Fruit fly (Drosophila melanogaster) whole organism, embryonic: Measurements from ENCODE around the gene mRpL14.
A peak's percentile ranks its signal among the peaks of the same experiment; 100 is the strongest.

Source experiments
- Blimp-1 ChIP-seq: fragments of 200-800 bp; sonication (Bioruptor generic); optimal IDR thresholded peaks from 3 replicates; lab custom pipeline; 2018; ENCODE audit warnings: missing biosample characterization, missing genetic modification characterization, mild to moderate bottlenecking, moderate library complexity, missing genetic modification reagents
- CG10147 ChIP-seq: fragments of 200-800 bp; sonication (Bioruptor generic); optimal IDR thresholded peaks from 2 replicates; lab custom pipeline; 2019; ENCODE audit warnings: missing biosample characterization, mild to moderate bottlenecking, missing genetic modification characterization, moderate library complexity
- CG10366 ChIP-seq: fragments of 200-800 bp; sonication (Bioruptor generic); IDR thresholded peaks from 2 replicates; pipeline ENCODE4 v1.3.6; 2022; ENCODE audit warnings: missing biosample characterization, missing genetic modification characterization
- CG11093 ChIP-seq: fragments of 200-800 bp; sonication (Bioruptor generic); IDR thresholded peaks from 3 replicates; pipeline ENCODE4 v1.3.6; 2022; ENCODE audit warnings: missing biosample characterization, missing genetic modification characterization
- CG12659 ChIP-seq: fragments of 200-800 bp; sonication (Bioruptor generic); optimal IDR thresholded peaks from 3 replicates; lab custom pipeline; 2017; ENCODE audit warnings: mild to moderate bottlenecking, missing biosample characterization, missing genetic modification reagents, missing genetic modification characterization
- CG12744 ChIP-seq: fragments of 200-800 bp; sonication (Bioruptor generic); optimal IDR thresholded peaks from 2 replicates; lab custom pipeline; 2016; ENCODE audit warnings: missing biosample characterization, missing genetic modification characterization
- CG13624 ChIP-seq: fragments of 200-800 bp; sonication (Bioruptor generic); optimal IDR thresholded peaks from 2 replicates; lab custom pipeline; 2016; ENCODE audit warnings: missing biosample characterization, missing genetic modification characterization
- CG1602 ChIP-seq: fragments of 200-800 bp; sonication (Bioruptor generic); optimal IDR thresholded peaks from 3 replicates; lab custom pipeline; 2016; ENCODE audit warnings: missing biosample characterization, missing genetic modification characterization
- CG18011 ChIP-seq: fragments of 200-800 bp; sonication (Bioruptor generic); optimal IDR thresholded peaks from 2 replicates; lab custom pipeline; 2017; ENCODE audit warnings: missing biosample characterization, missing genetic modification characterization, mild to moderate bottlenecking, moderate library complexity, missing genotype
- CG2199 ChIP-seq: fragments of 200-800 bp; sonication (Bioruptor generic); IDR thresholded peaks from 3 replicates; pipeline ENCODE4 v1.3.6; 2022; ENCODE audit warnings: missing biosample characterization, missing genetic modification characterization
- CG2678 ChIP-seq: fragments of 200-800 bp; sonication (Bioruptor generic); optimal IDR thresholded peaks from 3 replicates; lab custom pipeline; 2019; ENCODE audit warnings: missing biosample characterization, mild to moderate bottlenecking, missing genetic modification characterization, moderate library complexity
- CG32772 ChIP-seq: fragments of 200-800 bp; sonication (Bioruptor generic); IDR thresholded peaks from 2 replicates; pipeline ENCODE4 v1.3.6; 2022; ENCODE audit warnings: missing biosample characterization, missing genetic modification characterization
- CG7372 ChIP-seq: fragments of 200-800 bp; sonication (Bioruptor generic); IDR thresholded peaks from 2 replicates; pipeline ENCODE4 v1.3.6; 2022; ENCODE audit warnings: missing biosample characterization, missing genetic modification characterization
- CG8290 ChIP-seq, 3 experiments: fragments of 200-800 bp; sonication (Bioruptor generic); optimal IDR thresholded peaks; 2 replicates each; lab custom pipeline; 2016 to 2019; ENCODE audit warnings: missing biosample characterization in 3 of 3, missing genetic modification characterization in 3 of 3, mild to moderate bottlenecking in 2 of 3, moderate library complexity in 1 of 3
- CG9609 ChIP-seq: fragments of 200-800 bp; sonication (Bioruptor generic); optimal IDR thresholded peaks from 3 replicates; lab custom pipeline; 2016; ENCODE audit warnings: missing biosample characterization, missing genetic modification characterization
- CG9727 ChIP-seq: fragments of 200-800 bp; sonication (Bioruptor generic); optimal IDR thresholded peaks from 3 replicates; lab custom pipeline; 2017; ENCODE audit warnings: missing biosample characterization, mild to moderate bottlenecking, missing genetic modification characterization
- CG9932 ChIP-seq: fragments of 200-800 bp; sonication (Bioruptor generic); IDR thresholded peaks from 2 replicates; pipeline ENCODE4 v1.3.6; 2022; ENCODE audit warnings: missing biosample characterization, missing genetic modification characterization
- CkIIα-i1 ChIP-seq: fragments of 200-800 bp; sonication (Bioruptor generic); IDR thresholded peaks from 2 replicates; pipeline ENCODE4 v1.3.6; 2022; ENCODE audit warnings: missing biosample characterization, missing genetic modification characterization
- ERR ChIP-seq: fragments of 200-800 bp; sonication (Bioruptor generic); optimal IDR thresholded peaks from 2 replicates; lab custom pipeline; 2016; ENCODE audit warnings: missing biosample characterization, missing genetic modification characterization
- Fer2 ChIP-seq: fragments of 200-800 bp; sonication (Bioruptor generic); optimal IDR thresholded peaks from 2 replicates; lab custom pipeline; 2018; ENCODE audit warnings: missing biosample characterization, mild to moderate bottlenecking, missing genetic modification characterization, moderate library complexity
- Hr3 ChIP-seq: fragments of 200-800 bp; sonication (Bioruptor generic); optimal IDR thresholded peaks from 3 replicates; lab custom pipeline; 2016; ENCODE audit warnings: missing biosample characterization, missing genetic modification characterization
- Jarid2 ChIP-seq: fragments of 200-800 bp; sonication (Bioruptor generic); optimal IDR thresholded peaks from 3 replicates; lab custom pipeline; 2017; ENCODE audit warnings: mild to moderate bottlenecking, missing biosample characterization, missing genetic modification reagents, missing genetic modification characterization
- Mes4 ChIP-seq: fragments of 200-800 bp; sonication (Bioruptor generic); optimal IDR thresholded peaks from 2 replicates; lab custom pipeline; 2016; ENCODE audit warnings: missing biosample characterization, missing genetic modification characterization
- Myb ChIP-seq: fragments of 200-800 bp; sonication (Bioruptor generic); optimal IDR thresholded peaks from 2 replicates; lab custom pipeline; 2016; ENCODE audit warnings: missing biosample characterization, missing genetic modification characterization
- NC2α ChIP-seq: fragments of 200-800 bp; sonication (Bioruptor generic); optimal IDR thresholded peaks from 2 replicates; lab custom pipeline; 2016; ENCODE audit warnings: missing biosample characterization, missing genetic modification characterization
- Neu2 ChIP-seq: fragments of 200-800 bp; sonication (Bioruptor generic); optimal IDR thresholded peaks from 3 replicates; lab custom pipeline; 2016; ENCODE audit warnings: missing biosample characterization, missing genetic modification characterization, borderline replicate concordance
- Poxn ChIP-seq: fragments of 200-800 bp; sonication (Bioruptor generic); IDR thresholded peaks from 2 replicates; pipeline ENCODE4 v1.3.6; 2022; ENCODE audit warnings: missing biosample characterization, missing genetic modification characterization
- Sox102F ChIP-seq: fragments of 200-800 bp; sonication (Bioruptor generic); optimal IDR thresholded peaks from 2 replicates; lab custom pipeline; 2018; ENCODE audit warnings: missing biosample characterization, mild to moderate bottlenecking, missing genetic modification characterization, moderate library complexity
- Stat92E ChIP-seq, 3 experiments: fragments of >200 bp in 2 of 3; fragments of 200-800 bp in 1 of 3; sonication (Bioruptor generic) in 1 of 3; optimal IDR thresholded peaks; 2 replicates each; lab custom pipeline; 2017 to 2019; ENCODE audit warnings: missing biosample characterization in 3 of 3, missing genetic modification characterization in 3 of 3, mild to moderate bottlenecking in 1 of 3, moderate library complexity in 1 of 3
- TFAM ChIP-seq: fragments of 200-800 bp; sonication (Bioruptor generic); optimal IDR thresholded peaks from 2 replicates; lab custom pipeline; 2017; ENCODE audit warnings: missing biosample characterization, missing genetic modification characterization, inconsistent platforms
- Vsx1 ChIP-seq: fragments of 200-800 bp; sonication (Bioruptor generic); optimal IDR thresholded peaks from 2 replicates; lab custom pipeline; 2017; ENCODE audit warnings: missing biosample characterization, mild to moderate bottlenecking, missing genetic modification characterization, missing genetic modification reagents
- cad ChIP-seq: fragments of >200 bp; optimal IDR thresholded peaks from 2 replicates; lab custom pipeline; 2017; ENCODE audit warnings: missing biosample characterization, missing genetic modification characterization
- chif ChIP-seq, 2 experiments: fragments of 200-800 bp; sonication (Bioruptor generic); optimal IDR thresholded peaks; 3 replicates each; lab custom pipeline; 2016; ENCODE audit warnings: missing biosample characterization in 2 of 2, missing genetic modification characterization in 2 of 2
- ems ChIP-seq: fragments of 200-800 bp; sonication (Bioruptor generic); optimal IDR thresholded peaks from 3 replicates; lab custom pipeline; 2016; ENCODE audit warnings: missing biosample characterization, missing genetic modification characterization
- ham ChIP-seq: fragments of 200-800 bp; sonication (Bioruptor generic); IDR thresholded peaks from 2 replicates; pipeline ENCODE4 v1.3.6; 2022; ENCODE audit warnings: missing biosample characterization, missing genetic modification characterization
- hbn ChIP-seq: fragments of 200-800 bp; sonication (Bioruptor generic); IDR thresholded peaks from 2 replicates; pipeline ENCODE4 v1.3.6; 2022; ENCODE audit warnings: missing biosample characterization, missing genetic modification characterization; ENCODE audit not compliant: partially characterized antibody
- lola ChIP-seq, 3 experiments: fragments of >200 bp in 2 of 3; fragments of 200-800 bp in 1 of 3; sonication (Bioruptor generic) in 1 of 3; optimal IDR thresholded peaks; 2 replicates each; lab custom pipeline; 2017 to 2019; ENCODE audit warnings: missing biosample characterization in 3 of 3, missing genetic modification characterization in 3 of 3, mild to moderate bottlenecking in 1 of 3, moderate library complexity in 1 of 3
- mld ChIP-seq: fragments of 200-800 bp; sonication (Bioruptor generic); IDR thresholded peaks from 3 replicates; pipeline ENCODE4 v1.3.6; 2022; ENCODE audit warnings: missing biosample characterization, missing genetic modification characterization; ENCODE audit not compliant: partially characterized antibody
- nerfin-1 ChIP-seq: fragments of 200-800 bp; sonication (Bioruptor generic); optimal IDR thresholded peaks from 3 replicates; lab custom pipeline; 2019; ENCODE audit warnings: missing biosample characterization, mild to moderate bottlenecking, missing genetic modification characterization, moderate library complexity
- shn ChIP-seq: fragments of 200-800 bp; sonication (Bioruptor generic); optimal IDR thresholded peaks from 3 replicates; lab custom pipeline; 2016; ENCODE audit warnings: missing biosample characterization, missing genetic modification characterization
- slbo ChIP-seq: fragments of 200-800 bp; sonication (Bioruptor generic); IDR thresholded peaks from 2 replicates; pipeline ENCODE4 v1.3.6; 2022; ENCODE audit warnings: missing biosample characterization, missing genetic modification characterization
- tgo ChIP-seq: fragments of 200-800 bp; sonication (Bioruptor generic); IDR thresholded peaks from 3 replicates; pipeline ENCODE4 v1.3.6; 2022; ENCODE audit warnings: missing biosample characterization, missing genetic modification characterization
- tll ChIP-seq, 2 experiments: fragments of 200-800 bp in 1 of 2; fragments of >200 bp in 1 of 2; sonication (Bioruptor generic) in 1 of 2; optimal IDR thresholded peaks; 2 replicates each; lab custom pipeline; 2017 to 2019; ENCODE audit warnings: missing biosample characterization in 2 of 2, missing genetic modification characterization in 2 of 2, mild to moderate bottlenecking in 1 of 2, moderate library complexity in 1 of 2
- trem ChIP-seq: fragments of 200-800 bp; optimal IDR thresholded peaks from 3 replicates; lab custom pipeline; 2019; ENCODE audit warnings: missing biosample characterization, mild to moderate bottlenecking, missing genetic modification characterization, moderate library complexity
- twi ChIP-seq: fragments of 200-800 bp; optimal IDR thresholded peaks from 2 replicates; lab custom pipeline; 2019; ENCODE audit warnings: missing biosample characterization, mild to moderate bottlenecking, missing genetic modification characterization, moderate library complexity
- unpg ChIP-seq: fragments of 200-800 bp; sonication (Bioruptor generic); optimal IDR thresholded peaks from 3 replicates; lab custom pipeline; 2018; ENCODE audit warnings: missing biosample characterization, mild to moderate bottlenecking, missing genetic modification characterization, moderate library complexity

The mRpL14 gene

DNA sequence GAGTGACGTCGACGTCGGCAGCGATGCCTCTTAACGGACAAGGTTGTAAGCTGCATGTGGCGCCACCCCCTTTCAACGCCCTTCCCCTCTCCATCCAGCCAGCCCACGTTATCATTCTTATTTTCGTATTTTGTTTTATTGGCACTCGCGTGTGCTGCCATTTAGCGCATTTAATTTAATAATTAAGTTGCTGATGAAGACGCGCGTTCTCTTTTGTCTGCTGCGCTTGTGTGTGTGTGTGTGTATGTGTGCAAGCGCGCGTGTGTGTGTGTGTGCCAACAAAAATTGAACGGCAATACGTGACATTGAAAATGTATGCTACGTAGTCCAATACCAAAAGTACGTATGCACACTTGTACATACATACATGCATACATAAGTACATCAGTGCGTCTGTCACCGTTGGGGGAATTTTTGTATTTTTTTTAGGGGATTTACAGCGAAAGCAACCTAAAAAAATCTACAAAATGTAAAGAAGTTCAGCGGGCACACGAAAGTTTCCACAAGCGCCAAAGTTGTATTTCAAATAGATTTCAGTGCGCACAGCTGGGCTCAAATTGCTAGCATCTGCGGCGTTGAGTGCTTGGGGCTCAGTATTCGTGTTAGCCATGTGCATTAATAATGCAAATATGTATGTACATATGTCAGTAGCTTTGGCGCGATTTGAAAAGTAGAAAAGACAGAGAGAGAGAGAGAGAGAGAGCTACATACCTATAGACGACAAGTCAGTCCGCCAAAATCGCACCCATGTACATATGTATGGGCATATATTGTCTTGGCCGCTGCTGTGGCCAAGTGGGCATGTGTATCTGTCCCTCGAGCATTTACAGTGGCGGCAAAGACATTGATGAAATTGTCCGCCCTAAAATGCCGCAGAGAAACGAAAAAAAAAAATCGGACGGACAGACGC, 42.6 kb downstream of the mRpL14 start (continued):
- TF ChIP-seq nerfin-1 (tag; lab: Kevin White, UChicago) (peak; percentile 81), trem (tag; lab: Kevin White, UChicago) (peak; percentile 57), slbo (peak; percentile 71), CG10147 (GFP tag; lab: Kevin White, UChicago) (peak; percentile 58), hbn (GFP tag; lab: Robert Waterston, UW) (no peak), NC2α (GFP tag; lab: Kevin White, UChicago) (peak; percentile 62), mld (no peak), ERR (GFP tag; lab: Kevin White, UChicago) (peak; percentile 32), Vsx1 (GFP tag; lab: Kevin White, UChicago) (peak; percentile 50), CG32772 (peak; percentile 73), chif (GFP tag; optimal IDR thresholded peaks at IDR 0.05; lab: Kevin White, UChicago) (peak; percentile 78 to 86), CkIIα-i1 (GFP tag; lab: Robert Waterston, UW) (0 out of 2 replicates have a peak, but pooled peaks have one; percentile 14), CG12744 (peak; percentile 66), Myb (GFP tag; lab: Kevin White, UChicago) (peak; percentile 68), Jarid2 (GFP tag; lab: Kevin White, UChicago) (peak; percentile 52), Poxn (GFP tag; lab: Robert Waterston, UW) (peak; percentile 22; the same call in 1 of the 2 replicates), CG8290 (GFP tag; optimal IDR thresholded peaks at IDR 0.05; lab: Kevin White, UChicago) (peak; percentile 47), CG8290 (tag; optimal IDR thresholded peaks at IDR 0.05; lab: Kevin White, UChicago) (peak in 1 of 2 experiments; percentile 85), lola (GFP tag; optimal IDR thresholded peaks at IDR 0.05; lab: Kevin White, UChicago) (peak in 1 of 3 experiments; percentile 75), Hr3 (GFP tag; lab: Kevin White, UChicago) (peak; percentile 69), Sox102F (GFP tag; lab: Kevin White, UChicago) (peak; percentile 83), ham (0 out of 2 replicates have a peak, but pooled peaks have one; percentile 48), CG2678 (peak; percentile 89), CG7372 (GFP tag; lab: Robert Waterston, UW) (peak; percentile 75), Mes4 (GFP tag; lab: Kevin White, UChicago) (peak; percentile 81), CG9727 (GFP tag; lab: Kevin White, UChicago) (peak; percentile 81), cad (GFP tag; lab: Kevin White, UChicago) (no peak), CG12659 (GFP tag; lab: Kevin White, UChicago) (peak; percentile 85), CG13624 (GFP tag; lab: Kevin White, UChicago) (peak; percentile 81), tll (GFP tag; optimal IDR thresholded peaks at IDR 0.05; lab: Kevin White, UChicago) (no peak), CG10366 (peak; percentile 68), CG18011 (GFP tag; lab: Kevin White, UChicago) (peak; percentile 44), CG11093 (peak; percentile 85), Neu2 (GFP tag; lab: Kevin White, UChicago) (no peak), Fer2 (tag; lab: Kevin White, UChicago) (peak; percentile 60), Blimp-1 (GFP tag; lab: Kevin White, UChicago) (peak; percentile 81), ems (GFP tag; lab: Kevin White, UChicago) (peak; percentile 76), TFAM (GFP tag; lab: Kevin White, UChicago) (peak; percentile 21), twi (peak; percentile 71), CG1602 (GFP tag; lab: Kevin White, UChicago) (peak; percentile 75), CG9932 (GFP tag; lab: Robert Waterston, UW) (peak; percentile 68), tgo (GFP tag; lab: Robert Waterston, UW) (peak; percentile 82; the same call in 2 of the 3 replicates), Stat92E (GFP tag; optimal IDR thresholded peaks at IDR 0.05; lab: Kevin White, UChicago) (peak in 1 of 3 experiments; percentile 23), unpg (GFP tag; lab: Kevin White, UChicago) (peak; percentile 87), CG2199 (GFP tag; lab: Robert Waterston, UW) (peak; percentile 85; the same call in 2 of the 3 replicates), CG9609 (peak; percentile 86), shn (GFP tag; lab: Kevin White, UChicago) (peak; percentile 84)
